Worm (Caenorhabditis elegans) whole organism, young adult: Measurements from ENCODE around the gene str-48.

Experiments
- B0019.2 ChIP-seq: fragments of 200-800 bp; sonication (Bioruptor generic); conservative IDR thresholded peaks from 2 replicates; pipeline ENCODE4 v1.3.6; 2022; ENCODE audit warnings: missing genetic modification reagents, missing genetic modification characterization, missing compliant biosample characterization
- F10E7.11 ChIP-seq: sonication (generic microtip); optimal IDR thresholded peaks from 2 replicates; lab custom pipeline; 2017; ENCODE audit warnings: mild to moderate bottlenecking, missing genetic modification characterization, moderate library complexity, missing compliant biosample characterization
- F55B11.4 ChIP-seq: sonication (generic microtip); optimal IDR thresholded peaks from 2 replicates; lab custom pipeline; 2016; ENCODE audit warnings: missing compliant biosample characterization, missing genetic modification characterization, borderline replicate concordance; ENCODE audit not compliant: insufficient read depth
- F57A8.1 ChIP-seq: fragments of 200-800 bp; sonication (Bioruptor generic); optimal IDR thresholded peaks from 2 replicates; lab custom pipeline; 2018; ENCODE audit warnings: mild to moderate bottlenecking, missing genetic modification characterization, moderate library complexity, missing compliant biosample characterization
- Y95B8A.8 ChIP-seq: fragments of 200-800 bp; sonication (Bioruptor generic); IDR thresholded peaks from 2 replicates; pipeline ENCODE4 v1.3.6; 2022; ENCODE audit warnings: missing genetic modification reagents, missing genetic modification characterization, missing compliant biosample characterization
- attf-5 ChIP-seq: fragments of 200-800 bp; sonication (Bioruptor generic); optimal IDR thresholded peaks from 2 replicates; lab custom pipeline; 2018; ENCODE audit warnings: mild to moderate bottlenecking, missing genetic modification characterization, missing compliant biosample characterization
- ceh-100 ChIP-seq: fragments of 200-800 bp; sonication (Bioruptor generic); IDR thresholded peaks from 2 replicates; pipeline ENCODE4 v1.3.6; 2022; ENCODE audit warnings: missing genetic modification reagents, missing genetic modification characterization, missing compliant biosample characterization
- dox-1 ChIP-seq: fragments of 200-800 bp; sonication (Bioruptor generic); IDR thresholded peaks from 2 replicates; pipeline ENCODE4 v1.3.6; 2022; ENCODE audit warnings: missing genetic modification reagents, missing genetic modification characterization, missing compliant biosample characterization
- efl-1 ChIP-seq: fragments of 150-350 bp; optimal IDR thresholded peaks from 2 replicates; lab custom pipeline; 2014; ENCODE audit warnings: missing biosample characterization, missing genetic modification reagents, missing genetic modification characterization
- egl-44 ChIP-seq: fragments of 200-800 bp; sonication (Bioruptor generic); IDR thresholded peaks from 2 replicates; pipeline ENCODE4 v1.3.6; 2022; ENCODE audit warnings: missing genetic modification reagents, missing genetic modification characterization, missing compliant biosample characterization
- ekl-4 ChIP-seq: fragments of 200-800 bp; sonication (Bioruptor generic); IDR thresholded peaks from 2 replicates; pipeline ENCODE4 v1.3.6; 2022; ENCODE audit warnings: missing genetic modification reagents, missing genetic modification characterization, missing compliant biosample characterization
- fkh-3 ChIP-seq: sonication (generic microtip); optimal IDR thresholded peaks from 2 replicates; lab custom pipeline; 2016; ENCODE audit warnings: mild to moderate bottlenecking, missing genetic modification characterization, missing compliant biosample characterization
- hlh-12 ChIP-seq: sonication (generic microtip); optimal IDR thresholded peaks from 2 replicates; lab custom pipeline; 2016; ENCODE audit warnings: missing genetic modification characterization, missing compliant biosample characterization
- hmg-1.2 ChIP-seq: fragments of 200-800 bp; sonication (Bioruptor generic); IDR thresholded peaks from 2 replicates; pipeline ENCODE4 v1.3.6; 2022; ENCODE audit warnings: missing genetic modification reagents, missing genetic modification characterization, missing compliant biosample characterization
- let-607 ChIP-seq, 2 experiments: fragments of 200-800 bp in 1 of 2; sonication (Bioruptor generic) in 1 of 2; sonication (generic microtip) in 1 of 2; optimal IDR thresholded peaks; 2 replicates each; lab custom pipeline; 2016 to 2018; ENCODE audit warnings: mild to moderate bottlenecking in 2 of 2, missing compliant biosample characterization in 2 of 2, missing genetic modification characterization in 2 of 2, moderate library complexity in 2 of 2, missing genotype in 1 of 2
- lin-26 ChIP-seq: fragments of 200-800 bp; sonication (Bioruptor generic); IDR thresholded peaks from 2 replicates; pipeline ENCODE4 v1.3.6; 2022; ENCODE audit warnings: missing genetic modification reagents, missing genetic modification characterization, missing compliant biosample characterization
- lin-54 ChIP-seq: fragments of 200-800 bp; sonication (Bioruptor generic); optimal IDR thresholded peaks from 2 replicates; lab custom pipeline; 2018; ENCODE audit warnings: mild to moderate bottlenecking, missing genetic modification characterization, missing compliant biosample characterization
- lsy-27 ChIP-seq: sonication (generic microtip); optimal IDR thresholded peaks from 2 replicates; lab custom pipeline; 2017; ENCODE audit warnings: missing genetic modification characterization, mild to moderate bottlenecking, missing compliant biosample characterization, antibody characterized with exemption, missing genotype, borderline replicate concordance; ENCODE audit not compliant: insufficient read depth
- madf-6 ChIP-seq: fragments of 200-800 bp; sonication (Bioruptor generic); IDR thresholded peaks from 2 replicates; pipeline ENCODE4 v1.3.6; 2022; ENCODE audit warnings: missing genetic modification reagents, missing genetic modification characterization, missing compliant biosample characterization
- mes-4 ChIP-seq: sonication (generic microtip); optimal IDR thresholded peaks from 2 replicates; lab custom pipeline; 2016; ENCODE audit warnings: missing genotype, missing genetic modification characterization, missing compliant biosample characterization
- pbrm-1 ChIP-seq: fragments of 200-800 bp; sonication (Bioruptor generic); IDR thresholded peaks from 2 replicates; pipeline ENCODE4 v1.3.6; 2022; ENCODE audit warnings: missing genetic modification reagents, missing genetic modification characterization, missing compliant biosample characterization
- snpc-1.1 ChIP-seq: sonication (generic microtip); optimal IDR thresholded peaks from 2 replicates; lab custom pipeline; 2017; ENCODE audit warnings: missing genetic modification characterization, mild to moderate bottlenecking, missing compliant biosample characterization, antibody characterized with exemption, moderate library complexity, missing genotype, missing genetic modification reagents; ENCODE audit not compliant: insufficient read depth
- tlf-1 ChIP-seq: fragments of 200-800 bp; sonication (Bioruptor generic); optimal IDR thresholded peaks from 2 replicates; lab custom pipeline; 2018; ENCODE audit warnings: mild to moderate bottlenecking, missing genetic modification characterization, missing compliant biosample characterization
- zim-3 ChIP-seq: sonication (generic microtip); optimal IDR thresholded peaks from 2 replicates; lab custom pipeline; 2017; ENCODE audit warnings: mild to moderate bottlenecking, missing genetic modification characterization, moderate library complexity, missing compliant biosample characterization
- ztf-22 ChIP-seq: fragments of 200-800 bp; sonication (Bioruptor generic); optimal IDR thresholded peaks from 2 replicates; lab custom pipeline; 2018; ENCODE audit warnings: mild to moderate bottlenecking, missing genetic modification characterization, moderate library complexity, missing compliant biosample characterization
- ztf-6 ChIP-seq: fragments of 200-800 bp; sonication (Bioruptor generic); IDR thresholded peaks from 2 replicates; pipeline ENCODE4 v1.3.6; 2022; ENCODE audit warnings: missing genetic modification reagents, missing genetic modification characterization, missing compliant biosample characterization

str-48 gene

DNA sequence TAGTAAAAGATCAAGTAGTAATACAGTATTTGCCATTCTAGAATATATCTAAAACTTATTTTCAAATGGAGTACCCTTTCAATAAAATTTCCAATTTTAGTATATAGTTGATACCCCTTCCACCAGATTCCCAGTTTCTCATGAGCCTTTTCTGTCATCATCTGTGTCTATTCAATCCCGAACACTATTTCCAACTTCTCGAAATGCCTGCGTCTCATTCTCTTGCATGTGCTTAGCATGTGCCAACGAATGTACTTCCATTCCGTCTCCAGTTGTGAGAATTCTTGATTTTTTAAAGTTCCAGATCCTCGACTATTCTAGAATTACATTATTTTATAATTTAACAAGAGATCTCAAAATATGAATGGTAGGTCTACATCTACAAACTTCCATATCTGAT, 44.7 kb downstream of the str-48 start, which contains the start of gene C42D4.18:
C42D4.18 (plus strand) TSS at position 231 of the 400 bp plus-strand sequence.
- TF ChIP-seq F55B11.4 (tag; lab: Kevin White, UChicago) (no peak), B0019.2 (no peak), attf-5 (GFP tag; lab: Kevin White, UChicago) (no peak), zim-3 (tag; lab: Kevin White, UChicago) (no peak), lsy-27 (tag; lab: Kevin White, UChicago) (no peak), hmg-1.2 (GFP tag; lab: Robert Waterston, UW) (peak; percentile 90), hlh-12 (tag; lab: Kevin White, UChicago) (no peak)

DNA sequence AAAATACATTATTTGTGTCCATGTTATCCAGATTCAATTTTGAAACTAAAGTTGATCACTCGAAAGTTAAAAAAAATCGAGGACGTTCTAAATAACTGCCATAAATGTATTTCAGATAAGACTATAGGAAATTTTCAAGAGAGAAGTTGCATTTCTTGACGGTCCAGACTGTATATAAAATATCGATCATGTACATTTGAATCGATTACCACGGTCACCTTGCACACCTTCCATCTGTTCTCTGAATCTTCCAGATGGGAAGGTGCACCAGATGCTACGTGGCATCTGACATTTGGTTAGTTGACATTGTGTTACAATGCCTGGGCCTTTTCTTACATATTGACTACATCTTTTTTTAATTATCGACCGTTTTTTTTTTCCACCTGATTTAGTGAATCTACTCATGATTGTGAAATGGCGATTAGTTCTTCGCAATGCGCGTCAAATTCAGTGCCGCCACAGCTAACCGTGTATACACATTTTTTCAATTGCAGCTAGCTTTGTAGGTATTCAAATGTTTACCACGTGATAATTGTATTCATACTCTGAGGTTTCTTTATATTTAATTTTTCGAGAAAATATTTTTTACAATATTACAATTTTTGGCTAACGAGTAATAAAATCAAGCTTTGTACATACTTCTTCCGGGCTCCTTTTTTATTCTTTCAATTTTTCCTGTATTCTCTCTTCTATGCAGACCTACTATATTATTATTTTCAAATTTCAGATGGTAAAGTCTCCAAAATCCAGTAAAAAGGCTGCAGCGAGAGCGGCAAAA, 46.4 kb downstream of the str-48 start, which contains the start of gene skr-16:
skr-16 (plus strand) TSS at position 728 of the 778 bp plus-strand sequence.
- TF ChIP-seq Y95B8A.8: no peak
- no peak for TF ChIP-seq madf-6 (GFP tag; lab: Robert Waterston, UW)
- no peak for TF ChIP-seq ekl-4 (GFP tag; lab: Robert Waterston, UW)
- no peak for TF ChIP-seq snpc-1.1 (tag; lab: Kevin White, UChicago)
- no peak for TF ChIP-seq tlf-1 (GFP tag; lab: Kevin White, UChicago)
- TF ChIP-seq, all 124 proteins: peak for 0

DNA sequence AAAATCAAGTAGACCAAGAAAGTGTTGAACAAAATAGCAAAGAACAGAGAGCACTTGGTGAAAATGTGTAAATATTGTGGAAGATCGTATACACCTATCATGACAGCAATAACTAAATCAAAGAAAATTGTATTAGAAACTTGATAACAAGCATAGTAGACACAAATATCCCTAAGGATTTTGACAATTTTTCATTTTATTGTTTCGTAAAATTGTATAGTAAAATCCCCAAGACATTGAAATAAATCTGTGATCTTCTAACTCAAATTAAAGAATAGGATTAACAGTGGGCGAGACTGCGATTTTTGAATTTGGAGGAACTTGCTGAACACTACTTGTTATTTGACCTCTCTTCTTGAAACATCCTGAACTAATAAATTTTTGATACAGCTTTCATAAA, 49.4 kb downstream of the str-48 start, which contains the start of gene str-220:
str-220 (minus strand) TSS at position 101 of the 400 bp plus-strand sequence.
- TF ChIP-seq pbrm-1 (GFP tag; lab: Robert Waterston, UW) (no peak), F10E7.11 (no peak), let-607 (tag; optimal IDR thresholded peaks at IDR 0.05; lab: Kevin White, UChicago) (no peak), lin-26 (GFP tag; lab: Robert Waterston, UW) (no peak)

DNA sequence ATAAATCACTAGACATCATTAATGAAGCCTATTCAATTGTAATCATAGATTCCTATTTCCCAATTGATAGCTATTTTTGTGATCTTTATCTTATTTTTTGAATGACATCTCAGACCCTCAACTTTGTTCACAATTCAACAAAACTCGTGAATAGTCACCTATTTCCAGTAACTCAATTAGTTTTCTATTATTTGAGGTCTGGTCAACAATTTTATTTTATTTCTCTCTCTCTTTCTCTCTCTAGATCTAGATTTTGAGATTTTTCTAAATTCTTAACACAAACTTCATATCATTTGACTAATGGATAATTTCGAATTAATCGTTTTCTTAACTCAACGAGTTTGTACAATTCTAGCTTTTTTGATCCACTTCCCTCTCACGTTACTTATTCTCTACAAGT, 51.7 kb downstream of the str-48 start, which contains the start of gene str-1:
str-1 (plus strand) TSS at position 301 of the 400 bp plus-strand sequence.
- TF ChIP-seq fkh-3 (tag; lab: Kevin White, UChicago) (no peak), egl-44 (no peak), ztf-6 (GFP tag; lab: Robert Waterston, UW) (no peak), ceh-100 (GFP tag; lab: Robert Waterston, UW) (no peak), ztf-22 (GFP tag; lab: Kevin White, UChicago) (no peak), lin-54 (GFP tag; lab: Kevin White, UChicago) (no peak), efl-1 (no peak), pbrm-1 (GFP tag; lab: Robert Waterston, UW) (no peak), mes-4 (tag; lab: Kevin White, UChicago) (no peak), F57A8.1 (GFP tag; lab: Kevin White, UChicago) (no peak), dox-1 (GFP tag; lab: Robert Waterston, UW) (no peak)
